Worm (Caenorhabditis elegans): Measurements from ENCODE around the gene Y116F11B.14.
"Not testable (repeated sequence)": the region's sequence is repeated elsewhere in the genome, so short reads cannot be mapped to it uniquely, and the experiment has no call there.

The Y116F11B.14 gene

ce11 chrV:19915973-19916605, 16.8 kb downstream of the Y116F11B.14 start, which contains the start of the genes chk-2 and Y60A3A.19:
Gene chk-2 (minus strand): TSS chrV:19916023.
Gene Y60A3A.19 (plus strand): TSS chrV:19916555.
- no peak for TF ChIP-seq pes-1 (GFP tag; IDR thresholded peaks at IDR 0.05)
- TF ChIP-seq aly-1 (tag; optimal IDR thresholded peaks at IDR 0.05), result no peak
- no peak for TF ChIP-seq ets-7 (tag; optimal IDR thresholded peaks at IDR 0.05)
- TF ChIP-seq tbx-37 (GFP tag; conservative IDR thresholded peaks at IDR 0.05), result no peak
- no peak for TF ChIP-seq B0310.2 (tag; optimal IDR thresholded peaks at IDR 0.05)

ce11 chrV:19922613-19923012, 23.3 kb downstream of the Y116F11B.14 start, which contains the start of gene Y60A3A.16:
Gene Y60A3A.16 (minus strand): TSS chrV:19922713.
- no peak for TF ChIP-seq ets-7 (tag; optimal IDR thresholded peaks at IDR 0.05)
- no peak for TF ChIP-seq F13C5.2 (tag; optimal IDR thresholded peaks at IDR 0.05)
- TF ChIP-seq sea-1 (GFP tag; conservative IDR thresholded peaks at IDR 0.05), result no peak
- TF ChIP-seq ama-1 (optimal IDR thresholded peaks at IDR 0.05), result no peak
- TF ChIP-seq hnd-1 (tag; optimal IDR thresholded peaks at IDR 0.05), result no peak

ce11 chrV:19923924-19924323, 24.7 kb downstream of the Y116F11B.14 start, which contains the start of gene skr-4:
Gene skr-4 (plus strand): TSS chrV:19924224.
- TF ChIP-seq aly-1 (tag; optimal IDR thresholded peaks at IDR 0.05) (no peak), hmg-4 (GFP tag; optimal IDR thresholded peaks at IDR 0.05) (no peak), ama-1 (optimal IDR thresholded peaks at IDR 0.05) (no peak), pes-1 (GFP tag; IDR thresholded peaks at IDR 0.05) (no peak), scrt-1 (GFP tag; IDR thresholded peaks at IDR 0.05) (no peak), hmbx-1 (tag; optimal IDR thresholded peaks at IDR 0.05) (no peak), tbx-11 (GFP tag; IDR thresholded peaks at IDR 0.05) (no peak), ceh-13 (GFP tag; optimal IDR thresholded peaks at IDR 0.05) (no peak), tra-4 (tag; optimal IDR thresholded peaks at IDR 0.05) (no peak)

- no peak for TF ChIP-seq tra-4 (tag; optimal IDR thresholded peaks at IDR 0.05)
- no peak for TF ChIP-seq tbx-11 (GFP tag; IDR thresholded peaks at IDR 0.05)
- TF ChIP-seq sea-1 (GFP tag; conservative IDR thresholded peaks at IDR 0.05), result no peak
- no peak for TF ChIP-seq hmg-4 (GFP tag; optimal IDR thresholded peaks at IDR 0.05)
Observed at ce11 chrV:19934223-19934622, 35.0 kb downstream of the Y116F11B.14 start, which contains the start of gene algn-7. Gene algn-7 (minus strand): TSS chrV:19934323.

ce11 chrV:19936945-19937344, 37.7 kb downstream of the Y116F11B.14 start:
- TF ChIP-seq ceh-13 (GFP tag; optimal IDR thresholded peaks at IDR 0.05), result no peak
- no peak for TF ChIP-seq F13C5.2 (tag; optimal IDR thresholded peaks at IDR 0.05)
- no peak for TF ChIP-seq hnd-1 (tag; optimal IDR thresholded peaks at IDR 0.05)
- no peak for TF ChIP-seq tbx-11 (GFP tag; IDR thresholded peaks at IDR 0.05)
- no peak for TF ChIP-seq aly-1 (tag; optimal IDR thresholded peaks at IDR 0.05)

- TF ChIP-seq ama-1 (optimal IDR thresholded peaks at IDR 0.05) (no peak), scrt-1 (GFP tag; IDR thresholded peaks at IDR 0.05) (no peak), ets-7 (tag; optimal IDR thresholded peaks at IDR 0.05) (no peak), tra-4 (tag; optimal IDR thresholded peaks at IDR 0.05) (no peak), flt-1 (GFP tag; IDR thresholded peaks at IDR 0.05) (no peak), B0310.2 (tag; optimal IDR thresholded peaks at IDR 0.05) (no peak), aly-1 (tag; optimal IDR thresholded peaks at IDR 0.05) (no peak), hmbx-1 (tag; optimal IDR thresholded peaks at IDR 0.05) (no peak), F13C5.2 (tag; optimal IDR thresholded peaks at IDR 0.05) (no peak), hnd-1 (tag; optimal IDR thresholded peaks at IDR 0.05) (no peak), sea-1 (GFP tag; conservative IDR thresholded peaks at IDR 0.05) (no peak), ceh-36 (tag; optimal IDR thresholded peaks at IDR 0.05) (no peak), hmg-4 (GFP tag; optimal IDR thresholded peaks at IDR 0.05) (no peak)
Observed at ce11 chrV:19946529-19946928, 47.3 kb downstream of the Y116F11B.14 start, which contains the start of gene dhs-24. Gene dhs-24 (minus strand): TSS chrV:19946629.

- not testable (repeated sequence) for TF ChIP-seq tbx-37 (GFP tag; conservative IDR thresholded peaks at IDR 0.05); sea-1 (GFP tag; conservative IDR thresholded peaks at IDR 0.05); hmg-4 (GFP tag; optimal IDR thresholded peaks at IDR 0.05)
Observed at ce11 chrV:19948993-19949392, 49.7 kb downstream of the Y116F11B.14 start, which contains the start of gene tmed-4. Gene tmed-4 (minus strand): TSS chrV:19949093.

ce11 chrV:19949721-19950120, 50.5 kb downstream of the Y116F11B.14 start, which contains the start of gene Y60A3A.8:
Gene Y60A3A.8 (plus strand): TSS chrV:19949978.
- TF ChIP-seq tbx-11 (GFP tag; IDR thresholded peaks at IDR 0.05); tra-4 (tag; optimal IDR thresholded peaks at IDR 0.05); sea-1 (GFP tag; conservative IDR thresholded peaks at IDR 0.05): not testable (repeated sequence)

Measured in whole organism, early embryonic.